Worm (Caenorhabditis elegans) whole organism, late embryonic: ENCODE data around the gene F14D2.5.

Experiments used
- C08G9.2 ChIP-seq: sonication (generic microtip); optimal IDR thresholded peaks from 2 replicates; lab custom pipeline; 2016; ENCODE audit warnings: mild to moderate bottlenecking, missing genetic modification characterization, moderate library complexity, missing compliant biosample characterization
- C38D4.7 ChIP-seq: fragments of 200-800 bp; sonication (Bioruptor generic); optimal IDR thresholded peaks from 2 replicates; lab custom pipeline; 2018; ENCODE audit warnings: mild to moderate bottlenecking, missing genetic modification characterization, moderate library complexity, missing compliant biosample characterization
- K02D7.2 ChIP-seq: sonication (generic microtip); optimal IDR thresholded peaks from 2 replicates; lab custom pipeline; 2017; ENCODE audit warnings: mild to moderate bottlenecking, missing genetic modification characterization, missing compliant biosample characterization
- T23F11.4 ChIP-seq: fragments of 200-800 bp; sonication (Bioruptor generic); optimal IDR thresholded peaks from 2 replicates; lab custom pipeline; 2018; ENCODE audit warnings: mild to moderate bottlenecking, missing genetic modification characterization, missing compliant biosample characterization
- ceh-22 ChIP-seq: sonication (generic microtip); optimal IDR thresholded peaks from 2 replicates; lab custom pipeline; 2017; ENCODE audit warnings: missing biosample characterization, missing genetic modification characterization
- ceh-31 ChIP-seq: sonication (generic microtip); optimal IDR thresholded peaks from 2 replicates; lab custom pipeline; 2016; ENCODE audit warnings: missing genetic modification characterization, missing compliant biosample characterization
- ceh-34 ChIP-seq: sonication (generic microtip); optimal IDR thresholded peaks from 2 replicates; lab custom pipeline; 2016; ENCODE audit warnings: mild to moderate bottlenecking, missing genetic modification characterization, missing compliant biosample characterization
- ceh-48 ChIP-seq: sonication (generic microtip); optimal IDR thresholded peaks from 2 replicates; lab custom pipeline; 2016; ENCODE audit warnings: missing genetic modification characterization, inconsistent platforms, missing compliant biosample characterization
- ceh-9 ChIP-seq: sonication (generic microtip); optimal IDR thresholded peaks from 2 replicates; lab custom pipeline; 2016; ENCODE audit warnings: mild to moderate bottlenecking, missing genetic modification characterization, inconsistent platforms, missing compliant biosample characterization
- dmd-4 ChIP-seq: sonication (generic microtip); optimal IDR thresholded peaks from 2 replicates; lab custom pipeline; 2016; ENCODE audit warnings: borderline replicate concordance, missing genetic modification characterization, missing compliant biosample characterization
- elt-2 ChIP-seq: sonication (generic microtip); optimal IDR thresholded peaks from 2 replicates; lab custom pipeline; 2016; ENCODE audit warnings: missing genetic modification reagents, missing genetic modification characterization, missing compliant biosample characterization
- elt-4 ChIP-seq: sonication (generic microtip); optimal IDR thresholded peaks from 2 replicates; lab custom pipeline; 2016; ENCODE audit warnings: missing genetic modification characterization, missing compliant biosample characterization
- fax-1 ChIP-seq: sonication (generic microtip); optimal IDR thresholded peaks from 2 replicates; lab custom pipeline; 2016; ENCODE audit warnings: missing genotype, missing genetic modification characterization, missing compliant biosample characterization
- hlh-15 ChIP-seq: sonication (generic microtip); optimal IDR thresholded peaks from 2 replicates; lab custom pipeline; 2016; ENCODE audit warnings: missing genetic modification characterization, missing compliant biosample characterization
- hlh-6 ChIP-seq: sonication (generic microtip); optimal IDR thresholded peaks from 2 replicates; lab custom pipeline; 2016; ENCODE audit warnings: missing genotype, missing genetic modification characterization, missing compliant biosample characterization
- lim-6 ChIP-seq: sonication (generic microtip); optimal IDR thresholded peaks from 2 replicates; lab custom pipeline; 2016; ENCODE audit warnings: missing genetic modification characterization, missing compliant biosample characterization
- lin-11 ChIP-seq: fragments of 200-800 bp; sonication (Bioruptor generic); optimal IDR thresholded peaks from 2 replicates; lab custom pipeline; 2018; ENCODE audit warnings: mild to moderate bottlenecking, missing genetic modification characterization, missing compliant biosample characterization
- mec-3 ChIP-seq: sonication (generic microtip); optimal IDR thresholded peaks from 2 replicates; lab custom pipeline; 2016; ENCODE audit warnings: borderline replicate concordance, missing genetic modification characterization, missing compliant biosample characterization
- npax-4 ChIP-seq: sonication (generic microtip); optimal IDR thresholded peaks from 2 replicates; lab custom pipeline; 2016; ENCODE audit warnings: missing genetic modification characterization, missing compliant biosample characterization
- odd-2 ChIP-seq: sonication (generic microtip); optimal IDR thresholded peaks from 2 replicates; lab custom pipeline; 2017; ENCODE audit warnings: antibody characterized with exemption, mild to moderate bottlenecking, missing genetic modification characterization, missing compliant biosample characterization
- pag-3 ChIP-seq: sonication (generic microtip); optimal IDR thresholded peaks from 2 replicates; lab custom pipeline; 2016; ENCODE audit warnings: missing compliant biosample characterization, missing genetic modification characterization, borderline replicate concordance
- pat-9 ChIP-seq: fragments of 200-800 bp; sonication (Bioruptor generic); optimal IDR thresholded peaks from 2 replicates; lab custom pipeline; 2018; ENCODE audit warnings: mild to moderate bottlenecking, missing genetic modification characterization, moderate library complexity, missing compliant biosample characterization
- pha-2 ChIP-seq: sonication (generic microtip); optimal IDR thresholded peaks from 2 replicates; lab custom pipeline; 2017; ENCODE audit warnings: mild to moderate bottlenecking, missing genetic modification characterization, missing compliant biosample characterization
- pros-1 ChIP-seq: fragments of 150-350 bp; optimal IDR thresholded peaks from 2 replicates; lab custom pipeline; 2014; ENCODE audit warnings: missing biosample characterization, missing genetic modification reagents, missing genetic modification characterization
- rnt-1 ChIP-seq: sonication (generic microtip); optimal IDR thresholded peaks from 2 replicates; lab custom pipeline; 2016; ENCODE audit warnings: missing genetic modification characterization, missing compliant biosample characterization
- sdc-2 ChIP-seq: sonication (generic microtip); optimal IDR thresholded peaks from 2 replicates; lab custom pipeline; 2016; ENCODE audit warnings: missing genotype, missing genetic modification characterization, missing compliant biosample characterization
- sox-2 ChIP-seq: fragments of 200-800 bp; sonication (Bioruptor generic); IDR thresholded peaks from 2 replicates; pipeline ENCODE4 v1.3.6; 2022; ENCODE audit warnings: missing genetic modification reagents, missing genetic modification characterization, missing compliant biosample characterization
- unc-3 ChIP-seq, 2 experiments: fragments of 200-800 bp in 1 of 2; sonication (Bioruptor generic) in 1 of 2; sonication (generic microtip) in 1 of 2; conservative IDR thresholded peaks in 1 of 2; optimal IDR thresholded peaks in 1 of 2; 2 replicates each; pipeline versions ENCODE4 v1.3.6 to Lab custom; 2016 to 2022; ENCODE audit warnings: missing compliant biosample characterization in 2 of 2, missing genetic modification characterization in 2 of 2, missing genetic modification reagents in 1 of 2
- unc-42 ChIP-seq: sonication (generic microtip); optimal IDR thresholded peaks from 2 replicates; lab custom pipeline; 2016; ENCODE audit warnings: missing genotype, missing genetic modification characterization, missing compliant biosample characterization
- unc-55 ChIP-seq: sonication (generic microtip); optimal IDR thresholded peaks from 2 replicates; lab custom pipeline; 2017; ENCODE audit warnings: missing biosample characterization, missing genetic modification reagents, missing genetic modification characterization
- unc-86 ChIP-seq: sonication (generic microtip); optimal IDR thresholded peaks from 2 replicates; lab custom pipeline; 2016; ENCODE audit warnings: missing genetic modification characterization, missing compliant biosample characterization
- ztf-16 ChIP-seq: sonication (generic microtip); optimal IDR thresholded peaks from 2 replicates; lab custom pipeline; 2017; ENCODE audit warnings: missing genetic modification characterization, missing compliant biosample characterization

F14D2.5 gene

DNA sequence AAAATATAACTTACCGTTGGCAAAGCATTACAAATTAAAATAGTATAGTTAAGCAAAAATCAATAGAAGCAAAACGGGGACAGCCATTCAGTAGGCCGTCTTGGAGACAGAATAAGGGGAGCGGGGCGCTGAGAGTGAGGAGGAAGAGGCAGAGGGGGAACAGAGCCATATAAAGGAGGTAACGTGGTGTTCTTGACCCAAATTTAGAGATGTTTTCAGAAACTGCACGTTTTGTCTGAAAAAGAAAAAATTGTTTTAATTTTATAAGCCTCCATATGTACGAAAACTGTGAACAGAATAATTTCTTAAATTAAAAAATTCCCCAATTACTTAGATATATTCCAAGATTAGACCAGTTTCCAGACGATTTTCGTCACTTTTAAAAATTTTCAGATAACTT lies 26.9 kb upstream of the F14D2.5 start, which contains the start of gene F39E9.6:
TSS of gene F39E9.6 (minus strand) at position 101 of the 400 bp plus-strand sequence.
- no peak for TF ChIP-seq hlh-15 (tag; lab: Kevin White, UChicago)
- no peak for TF ChIP-seq ceh-34 (tag; lab: Kevin White, UChicago)
- TF ChIP-seq lin-11: no peak
- no peak for TF ChIP-seq C38D4.7
- TF ChIP-seq unc-42 (tag; lab: Kevin White, UChicago): no peak
- no peak for TF ChIP-seq pros-1 (tag; lab: Kevin White, UChicago)
- TF ChIP-seq ceh-22 (tag; lab: Kevin White, UChicago): no peak
- no peak for TF ChIP-seq sdc-2 (tag; lab: Kevin White, UChicago)
- TF ChIP-seq sox-2 (GFP tag; lab: Robert Waterston, UW): no peak
- TF ChIP-seq fax-1 (tag; lab: Kevin White, UChicago): no peak
- TF ChIP-seq pag-3 (tag; lab: Kevin White, UChicago): no peak
- TF ChIP-seq pat-9 (tag; lab: Kevin White, UChicago): no peak

DNA sequence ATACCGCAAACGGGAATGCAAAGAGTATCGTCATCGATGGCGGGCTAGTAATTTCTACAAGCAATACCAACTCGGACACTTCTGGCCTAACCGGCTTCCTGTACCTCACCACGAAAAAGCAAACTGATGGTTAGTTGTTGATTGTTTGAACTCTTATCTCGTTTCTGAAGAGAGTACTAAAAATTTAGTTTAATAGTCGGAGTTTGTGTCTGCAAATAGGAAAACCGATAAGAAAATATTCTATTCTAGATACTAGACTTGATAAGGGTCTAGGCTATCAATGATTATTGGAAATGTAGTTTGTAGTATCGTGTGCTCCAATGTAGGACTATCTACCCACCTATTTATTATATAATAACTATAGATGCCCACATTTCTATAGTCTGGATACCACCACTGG lies 21.5 kb upstream of the F14D2.5 start:
- TF ChIP-seq odd-2 (tag; lab: Kevin White, UChicago) (no peak), elt-2 (tag; lab: Kevin White, UChicago) (peak; percentile 76)

ce11 chrII:3322257-3322656 lies 18.1 kb upstream of the F14D2.5 start, which contains the start of gene Y46D2A.1:
TSS of gene Y46D2A.1 (plus strand) at chrII:3322557.
- TF ChIP-seq C08G9.2 (tag; lab: Kevin White, UChicago): no peak
- TF ChIP-seq, all 69 proteins: peak for 0

- TF ChIP-seq pat-9 (tag; lab: Kevin White, UChicago) (no peak), ceh-48 (tag; lab: Kevin White, UChicago) (no peak), hlh-6 (tag; lab: Kevin White, UChicago) (no peak), unc-3 (GFP tag; conservative IDR thresholded peaks at IDR 0.05; lab: Robert Waterston, UW) (no peak), unc-3 (tag; optimal IDR thresholded peaks at IDR 0.05; lab: Kevin White, UChicago) (no peak), ceh-9 (no peak), dmd-4 (tag; lab: Kevin White, UChicago) (no peak), elt-4 (tag; lab: Kevin White, UChicago) (no peak), unc-55 (GFP tag; lab: Kevin White, UChicago) (no peak), npax-4 (tag; lab: Kevin White, UChicago) (no peak), odd-2 (tag; lab: Kevin White, UChicago) (no peak), K02D7.2 (tag; lab: Kevin White, UChicago) (no peak), ztf-16 (tag; lab: Kevin White, UChicago) (no peak), ceh-31 (tag; lab: Kevin White, UChicago) (no peak), T23F11.4 (GFP tag; lab: Kevin White, UChicago) (no peak), mec-3 (no peak), rnt-1 (tag; lab: Kevin White, UChicago) (no peak), lim-6 (tag; lab: Kevin White, UChicago) (no peak), lin-11 (no peak)
These were observed 17.2 kb upstream of the F14D2.5 start, which contains the start of gene Y46D2A.2 for ce11 chrII:3323179-3323578. TSS of gene Y46D2A.2 (minus strand) at chrII:3323279.

DNA sequence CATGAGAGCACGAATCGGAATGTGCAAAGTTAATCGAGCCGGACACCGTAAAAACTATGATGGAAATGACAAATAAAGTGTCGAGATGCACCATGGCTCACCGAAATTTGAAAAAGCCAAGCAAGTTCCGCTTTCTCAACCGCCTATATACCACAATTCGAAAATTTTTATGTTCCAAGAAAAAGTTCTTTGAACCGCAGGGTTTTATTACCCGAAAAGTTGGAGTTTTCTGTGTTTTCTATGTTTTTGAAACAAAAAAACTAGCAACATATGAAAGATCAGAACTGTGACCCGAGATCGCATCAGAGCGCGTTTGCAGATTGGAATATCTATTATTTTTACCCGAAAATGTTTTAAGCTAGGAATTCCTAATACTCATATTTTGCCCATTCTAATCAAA lies 13.2 kb upstream of the F14D2.5 start, which contains the start of gene Y46D2A.3:
TSS of gene Y46D2A.3 (minus strand) at position 101 of the 400 bp plus-strand sequence.
- TF ChIP-seq unc-86 (tag; lab: Kevin White, UChicago) (no peak), unc-55 (GFP tag; lab: Kevin White, UChicago) (no peak), pha-2 (tag; lab: Kevin White, UChicago) (no peak), ceh-9 (no peak)
